Fruit fly (Drosophila melanogaster): Measurements from ENCODE around the gene CG10357.
A peak's percentile ranks its signal among the peaks of the same experiment; 100 is the strongest.

CG10357 gene

dm6 chr3L:3665288-3666210 is 50.4 kb downstream of the CG10357 start (continued):
- TF ChIP-seq sens (GFP tag): peak; percentile 76
- TF ChIP-seq Mad (GFP tag; optimal IDR thresholded peaks at IDR 0.05): no peak
- TF ChIP-seq ttk (GFP tag; IDR thresholded peaks at IDR 0.05): no peak
- peak; percentile 54 for TF ChIP-seq CG33557 (GFP tag; optimal IDR thresholded peaks at IDR 0.05)
- no peak for TF ChIP-seq yki (optimal IDR thresholded peaks at IDR 0.05)
- TF ChIP-seq Atf-2 (GFP tag; optimal IDR thresholded peaks at IDR 0.05): peak; percentile 52
- TF ChIP-seq Atf6 (GFP tag; IDR thresholded peaks at IDR 0.05): peak; percentile 58; the same call in 1 of the 2 replicates
- peak; percentile 36 for TF ChIP-seq ewg (GFP tag; optimal IDR thresholded peaks at IDR 0.05)
- TF ChIP-seq wdn (GFP tag; IDR thresholded peaks at IDR 0.05): 0 out of 2 replicates have a peak, but pooled peaks have one; percentile 23
- TF ChIP-seq CG6689 (GFP tag; IDR thresholded peaks at IDR 0.05): peak; percentile 29; the same call in 1 of the 2 replicates
- no peak for TF ChIP-seq amos (GFP tag; IDR thresholded peaks at IDR 0.05; ENCODE audit: partially characterized antibody)
- 0 out of 2 replicates have a peak, but pooled peaks have one; percentile 20 for TF ChIP-seq crol (GFP tag; IDR thresholded peaks at IDR 0.05)
- peak; percentile 14 for TF ChIP-seq CG13775 (GFP tag; optimal IDR thresholded peaks at IDR 0.05)
- peak; percentile 17 for TF ChIP-seq dm (GFP tag; optimal IDR thresholded peaks at IDR 0.05)
- TF ChIP-seq CG9876 (GFP tag; optimal IDR thresholded peaks at IDR 0.05): peak; percentile 9
- TF ChIP-seq p53 (GFP tag; optimal IDR thresholded peaks at IDR 0.05): no peak
- TF ChIP-seq E2f1 (GFP tag; IDR thresholded peaks at IDR 0.05): peak; percentile 30; the same call in 1 of the 2 replicates
- TF ChIP-seq bsh (GFP tag; optimal IDR thresholded peaks at IDR 0.05): peak in 1 of 2 experiments; percentile 86
- peak; percentile 16 for TF ChIP-seq CG11398 (GFP tag; optimal IDR thresholded peaks at IDR 0.05)
- peak; percentile 59 for TF ChIP-seq lmd (GFP tag; IDR thresholded peaks at IDR 0.05)
- no peak for TF ChIP-seq br (optimal IDR thresholded peaks at IDR 0.05)
- no peak for TF ChIP-seq Ets97D (GFP tag; optimal IDR thresholded peaks at IDR 0.05)
- peak; percentile 64 for TF ChIP-seq Dip3 (GFP tag; optimal IDR thresholded peaks at IDR 0.05)
- TF ChIP-seq Nf-YA (GFP tag; IDR thresholded peaks at IDR 0.05): no peak
- TF ChIP-seq Bteb2 (GFP tag; optimal IDR thresholded peaks at IDR 0.05): peak; percentile 18
- peak; percentile 64 for TF ChIP-seq Hsf (GFP tag; optimal IDR thresholded peaks at IDR 0.05)
- peak; percentile 59 for TF ChIP-seq NfI (GFP tag; optimal IDR thresholded peaks at IDR 0.05)
- TF ChIP-seq CG12659 (GFP tag; optimal IDR thresholded peaks at IDR 0.05): peak; percentile 47
- TF ChIP-seq CG6765 (GFP tag; optimal IDR thresholded peaks at IDR 0.05): no peak
- TF ChIP-seq dan (GFP tag; IDR thresholded peaks at IDR 0.05): no peak
- TF ChIP-seq cwo (GFP tag; optimal IDR thresholded peaks at IDR 0.05): no peak
- TF ChIP-seq fd3F (GFP tag; optimal IDR thresholded peaks at IDR 0.05): peak; percentile 25
- peak; percentile 35 for TF ChIP-seq CG2712 (tag; optimal IDR thresholded peaks at IDR 0.05)
- TF ChIP-seq CG17385 (GFP tag; optimal IDR thresholded peaks at IDR 0.05): peak; percentile 59
- no peak for TF ChIP-seq Doc2 (GFP tag; IDR thresholded peaks at IDR 0.05)
- peak; percentile 49 for TF ChIP-seq CG4707 (GFP tag; optimal IDR thresholded peaks at IDR 0.05)
- TF ChIP-seq Doc3 (GFP tag; IDR thresholded peaks at IDR 0.05; ENCODE audit: partially characterized antibody): no peak
- no peak for TF ChIP-seq Dll (GFP tag; IDR thresholded peaks at IDR 0.05; ENCODE audit: partially characterized antibody)
- no peak for TF ChIP-seq tin (GFP tag; optimal IDR thresholded peaks at IDR 0.05)
- peak; percentile 53 for TF ChIP-seq Chrac-16 (GFP tag; optimal IDR thresholded peaks at IDR 0.05)
- TF ChIP-seq TFAM (GFP tag; optimal IDR thresholded peaks at IDR 0.05): no peak
- TF ChIP-seq CG7839 (tag; optimal IDR thresholded peaks at IDR 0.05): peak; percentile 10
- TF ChIP-seq ci (GFP tag; IDR thresholded peaks at IDR 0.05): peak; percentile 76; the same call in 2 of the 3 replicates
- peak; percentile 81 for TF ChIP-seq grn (GFP tag; optimal IDR thresholded peaks at IDR 0.05)
- 0 out of 2 replicates have a peak, but pooled peaks have one; percentile 5 for TF ChIP-seq CG6272 (GFP tag; IDR thresholded peaks at IDR 0.05)
- peak; percentile 60 for TF ChIP-seq Vsx1 (GFP tag; optimal IDR thresholded peaks at IDR 0.05)
- TF ChIP-seq CG9727 (GFP tag; optimal IDR thresholded peaks at IDR 0.05): peak; percentile 62
- no peak for TF ChIP-seq wor (GFP tag; IDR thresholded peaks at IDR 0.05)
- TF ChIP-seq Lim3 (GFP tag; IDR thresholded peaks at IDR 0.05): no peak

Data from whole organism, embryonic.